Fruit fly (Drosophila melanogaster) whole organism, embryonic: ENCODE data around the gene Rbcn-3B.

Source experiments
- Aef1 ChIP-seq: fragments of 200-800 bp; sonication (Bioruptor generic); IDR thresholded peaks from 3 replicates; pipeline ENCODE4 v1.3.6; 2022; ENCODE audit warnings: missing biosample characterization, missing genetic modification characterization
- CG10321 ChIP-seq: fragments of 200-800 bp; sonication (Bioruptor generic); IDR thresholded peaks from 2 replicates; pipeline ENCODE4 v1.3.6; 2022; ENCODE audit warnings: missing biosample characterization, missing genetic modification characterization
- CG10366 ChIP-seq: fragments of 200-800 bp; sonication (Bioruptor generic); IDR thresholded peaks from 2 replicates; pipeline ENCODE4 v1.3.6; 2022; ENCODE audit warnings: missing biosample characterization, missing genetic modification characterization
- CG10431 ChIP-seq: fragments of 200-800 bp; sonication (Bioruptor generic); optimal IDR thresholded peaks from 3 replicates; lab custom pipeline; 2018; ENCODE audit warnings: missing biosample characterization, mild to moderate bottlenecking, missing genetic modification characterization
- CG10565 ChIP-seq: fragments of 200-800 bp; sonication (Bioruptor generic); optimal IDR thresholded peaks from 3 replicates; lab custom pipeline; 2016; ENCODE audit warnings: missing biosample characterization, mild to moderate bottlenecking, missing genetic modification characterization
- CG12155 ChIP-seq: fragments of 200-800 bp; sonication (Bioruptor generic); optimal IDR thresholded peaks from 3 replicates; lab custom pipeline; 2016; ENCODE audit warnings: missing biosample characterization, missing genetic modification characterization
- CG12659 ChIP-seq: fragments of 200-800 bp; sonication (Bioruptor generic); optimal IDR thresholded peaks from 3 replicates; lab custom pipeline; 2017; ENCODE audit warnings: mild to moderate bottlenecking, missing biosample characterization, missing genetic modification reagents, missing genetic modification characterization
- CG13123 ChIP-seq: fragments of 200-800 bp; sonication (Bioruptor generic); optimal IDR thresholded peaks from 2 replicates; lab custom pipeline; 2016; ENCODE audit warnings: missing biosample characterization, missing genetic modification characterization
- CG17186 ChIP-seq: fragments of 200-800 bp; sonication (Bioruptor generic); optimal IDR thresholded peaks from 3 replicates; lab custom pipeline; 2017; ENCODE audit warnings: missing biosample characterization, missing genetic modification reagents, missing genetic modification characterization
- CG17385 ChIP-seq: fragments of 200-800 bp; sonication (Bioruptor generic); optimal IDR thresholded peaks from 3 replicates; lab custom pipeline; 2018; ENCODE audit warnings: missing biosample characterization, mild to moderate bottlenecking, missing genetic modification characterization
- CG18476 ChIP-seq: fragments of 200-800 bp; sonication (Bioruptor generic); optimal IDR thresholded peaks from 2 replicates; lab custom pipeline; 2016; ENCODE audit warnings: missing biosample characterization, mild to moderate bottlenecking, missing genetic modification characterization
- CG18619 ChIP-seq: fragments of 200-800 bp; sonication (Bioruptor generic); optimal IDR thresholded peaks from 3 replicates; lab custom pipeline; 2017; ENCODE audit warnings: missing biosample characterization, mild to moderate bottlenecking, missing genetic modification characterization
- CG2129 ChIP-seq: fragments of 200-800 bp; sonication (Bioruptor generic); IDR thresholded peaks from 2 replicates; pipeline ENCODE4 v1.3.6; 2022; ENCODE audit warnings: missing biosample characterization, missing genetic modification characterization; ENCODE audit not compliant: partially characterized antibody
- CG31365 ChIP-seq: fragments of 200-800 bp; sonication (Bioruptor generic); optimal IDR thresholded peaks from 2 replicates; lab custom pipeline; 2018; ENCODE audit warnings: missing biosample characterization, mild to moderate bottlenecking, missing genetic modification characterization
- CG3163 ChIP-seq: fragments of 200-800 bp; sonication (Bioruptor generic); optimal IDR thresholded peaks from 3 replicates; lab custom pipeline; 2016; ENCODE audit warnings: missing biosample characterization, missing genetic modification characterization
- CG34422 ChIP-seq: fragments of 200-800 bp; sonication (Bioruptor generic); IDR thresholded peaks from 3 replicates; pipeline ENCODE4 v1.3.6; 2022; ENCODE audit warnings: missing biosample characterization, missing genetic modification characterization
- CG3726 ChIP-seq: fragments of 200-800 bp; sonication (Bioruptor generic); IDR thresholded peaks from 3 replicates; pipeline ENCODE4, ENCODE4 v1.3.6; 2022; ENCODE audit warnings: missing biosample characterization, missing genetic modification characterization
- CG4820 ChIP-seq: fragments of 200-800 bp; sonication (Bioruptor generic); optimal IDR thresholded peaks from 3 replicates; lab custom pipeline; 2016; ENCODE audit warnings: missing biosample characterization, missing genetic modification characterization
- CG5180 ChIP-seq: fragments of 200-800 bp; sonication (Bioruptor generic); optimal IDR thresholded peaks from 3 replicates; lab custom pipeline; 2017; ENCODE audit warnings: missing biosample characterization, missing genetic modification characterization, mild to moderate bottlenecking, moderate library complexity, missing genetic modification reagents
- CG6254 ChIP-seq: fragments of 200-800 bp; sonication (Bioruptor generic); optimal IDR thresholded peaks from 3 replicates; lab custom pipeline; 2017; ENCODE audit warnings: mild to moderate bottlenecking, missing biosample characterization, missing genetic modification reagents, missing genetic modification characterization
- CG6765 ChIP-seq: fragments of 200-800 bp; sonication (Bioruptor generic); optimal IDR thresholded peaks from 3 replicates; lab custom pipeline; 2017; ENCODE audit warnings: missing biosample characterization, mild to moderate bottlenecking, missing genetic modification characterization
- CG7372 ChIP-seq: fragments of 200-800 bp; sonication (Bioruptor generic); IDR thresholded peaks from 2 replicates; pipeline ENCODE4 v1.3.6; 2022; ENCODE audit warnings: missing biosample characterization, missing genetic modification characterization
- CG9932 ChIP-seq: fragments of 200-800 bp; sonication (Bioruptor generic); IDR thresholded peaks from 2 replicates; pipeline ENCODE4 v1.3.6; 2022; ENCODE audit warnings: missing biosample characterization, missing genetic modification characterization
- CrebB ChIP-seq: fragments of 200-800 bp; sonication (Bioruptor generic); optimal IDR thresholded peaks from 3 replicates; lab custom pipeline; 2018; ENCODE audit warnings: missing biosample characterization, mild to moderate bottlenecking, missing genetic modification characterization
- Dref ChIP-seq: fragments of 200-800 bp; sonication (Bioruptor generic); IDR thresholded peaks from 2 replicates; pipeline ENCODE4 v1.3.6; 2022; ENCODE audit warnings: missing biosample characterization, missing genetic modification characterization
- E2f1 ChIP-seq: fragments of 200-800 bp; sonication (Bioruptor generic); IDR thresholded peaks from 2 replicates; pipeline ENCODE4 v1.3.6; 2022; ENCODE audit warnings: missing biosample characterization, missing genetic modification characterization
- Ets65A ChIP-seq: fragments of 200-800 bp; sonication (Bioruptor generic); peaks from one replicate; lab custom pipeline; 2016; ENCODE audit warnings: missing biosample characterization, missing genetic modification characterization
- HLH4C ChIP-seq: fragments of 200-800 bp; sonication (Bioruptor generic); IDR thresholded peaks from 3 replicates; pipeline ENCODE4 v1.3.6; 2022; ENCODE audit warnings: missing biosample characterization, missing genetic modification characterization; ENCODE audit not compliant: partially characterized antibody
- Lhr ChIP-seq: fragments of 200-800 bp; sonication (Bioruptor generic); optimal IDR thresholded peaks from 3 replicates; lab custom pipeline; 2017; ENCODE audit warnings: mild to moderate bottlenecking, missing biosample characterization, missing genetic modification reagents, missing genetic modification characterization
- Mad ChIP-seq: fragments of 200-800 bp; sonication (Bioruptor generic); optimal IDR thresholded peaks from 2 replicates; lab custom pipeline; 2016; ENCODE audit warnings: missing biosample characterization, missing genetic modification characterization
- Mes4 ChIP-seq: fragments of 200-800 bp; sonication (Bioruptor generic); optimal IDR thresholded peaks from 2 replicates; lab custom pipeline; 2016; ENCODE audit warnings: missing biosample characterization, missing genetic modification characterization
- NC2β ChIP-seq: fragments of 200-800 bp; sonication (Bioruptor generic); optimal IDR thresholded peaks from 2 replicates; lab custom pipeline; 2016; ENCODE audit warnings: missing biosample characterization, missing genetic modification characterization
- NK7.1 ChIP-seq: fragments of 200-800 bp; sonication (Bioruptor generic); optimal IDR thresholded peaks from 3 replicates; lab custom pipeline; 2016; ENCODE audit warnings: missing biosample characterization, missing genetic modification characterization
- Side ChIP-seq: fragments of 200-800 bp; sonication (Bioruptor generic); optimal IDR thresholded peaks from 2 replicates; lab custom pipeline; 2016; ENCODE audit warnings: missing biosample characterization, missing genetic modification characterization
- Sox100B ChIP-seq: fragments of 200-800 bp; sonication (Bioruptor generic); optimal IDR thresholded peaks from 3 replicates; lab custom pipeline; 2018; ENCODE audit warnings: missing biosample characterization, mild to moderate bottlenecking, missing genetic modification characterization
- Xrp1 ChIP-seq: fragments of 200-800 bp; sonication (Bioruptor generic); IDR thresholded peaks from 2 replicates; pipeline ENCODE4 v1.3.6; 2022; ENCODE audit warnings: missing biosample characterization, missing genetic modification characterization
- aop ChIP-seq: fragments of 200-800 bp; sonication (Bioruptor generic); IDR thresholded peaks from 2 replicates; pipeline ENCODE4 v1.3.6; 2022; ENCODE audit warnings: missing biosample characterization, missing genetic modification characterization
- ase ChIP-seq: fragments of 200-800 bp; sonication (Bioruptor generic); IDR thresholded peaks from 3 replicates; pipeline ENCODE4 v1.3.6; 2022; ENCODE audit warnings: missing biosample characterization, missing genetic modification characterization
- bsh ChIP-seq, 2 experiments: fragments of 200-800 bp; sonication (Bioruptor generic); optimal IDR thresholded peaks; 2 replicates each; lab custom pipeline; 2017 to 2018; ENCODE audit warnings: mild to moderate bottlenecking in 2 of 2, missing biosample characterization in 2 of 2, missing genetic modification characterization in 2 of 2, moderate library complexity in 1 of 2
- crp ChIP-seq, 2 experiments: fragments of 200-800 bp; sonication (Bioruptor generic); optimal IDR thresholded peaks; 2 replicates in 1 of 2; 3 replicates in 1 of 2; lab custom pipeline; 2017; ENCODE audit warnings: missing biosample characterization in 2 of 2, missing genetic modification characterization in 2 of 2, mild to moderate bottlenecking in 1 of 2, moderate library complexity in 1 of 2
- gcm2 ChIP-seq: fragments of 200-800 bp; sonication (Bioruptor generic); optimal IDR thresholded peaks from 2 replicates; lab custom pipeline; 2016; ENCODE audit warnings: missing biosample characterization, missing genetic modification characterization
- gfzf ChIP-seq: fragments of 200-800 bp; sonication (Bioruptor generic); optimal IDR thresholded peaks from 2 replicates; lab custom pipeline; 2016; ENCODE audit warnings: missing biosample characterization, mild to moderate bottlenecking, missing genetic modification characterization, moderate library complexity
- ham ChIP-seq: fragments of 200-800 bp; sonication (Bioruptor generic); IDR thresholded peaks from 2 replicates; pipeline ENCODE4 v1.3.6; 2022; ENCODE audit warnings: missing biosample characterization, missing genetic modification characterization
- her ChIP-seq: fragments of 200-800 bp; sonication (Bioruptor generic); optimal IDR thresholded peaks from 2 replicates; lab custom pipeline; 2016; ENCODE audit warnings: missing biosample characterization, missing genetic modification characterization
- kni ChIP-seq: fragments of 200-800 bp; sonication (Bioruptor generic); optimal IDR thresholded peaks from 3 replicates; lab custom pipeline; 2017; ENCODE audit warnings: mild to moderate bottlenecking, missing biosample characterization, missing genetic modification reagents, missing genetic modification characterization
- lbe ChIP-seq: fragments of 200-800 bp; sonication (Bioruptor generic); optimal IDR thresholded peaks from 2 replicates; lab custom pipeline; 2016; ENCODE audit warnings: missing biosample characterization, mild to moderate bottlenecking, missing genetic modification characterization
- pnt ChIP-seq: fragments of 200-800 bp; sonication (Bioruptor generic); optimal IDR thresholded peaks from 3 replicates; lab custom pipeline; 2016; ENCODE audit warnings: missing biosample characterization, missing genetic modification characterization
- slp2 ChIP-seq: fragments of 200-800 bp; sonication (Bioruptor generic); optimal IDR thresholded peaks from 2 replicates; lab custom pipeline; 2016; ENCODE audit warnings: missing biosample characterization, missing genetic modification characterization
- wdn ChIP-seq: fragments of 200-800 bp; sonication (Bioruptor generic); IDR thresholded peaks from 2 replicates; pipeline ENCODE4 v1.3.6; 2022; ENCODE audit warnings: missing biosample characterization, missing genetic modification characterization
- zfh1 ChIP-seq: fragments of 200-800 bp; sonication (Bioruptor generic); IDR thresholded peaks from 3 replicates; pipeline ENCODE4 v1.3.6; 2022; ENCODE audit warnings: missing biosample characterization, missing genetic modification characterization

Rbcn-3B gene

dm6 chrX:1947178-1947872 is 38.6 kb downstream of the Rbcn-3B start (continued):
- TF ChIP-seq Ets65A (GFP tag; lab: Kevin White, UChicago) (peak; percentile 98), wdn (GFP tag; lab: Robert Waterston, UW) (peak; percentile 73), Dref (GFP tag; lab: Robert Waterston, UW) (0 out of 2 replicates have a peak, but pooled peaks have one; percentile 14), CG17186 (GFP tag; lab: Kevin White, UChicago) (peak; percentile 94), CG6765 (GFP tag; lab: Kevin White, UChicago) (peak; percentile 64), CG2129 (no peak), Mad (GFP tag; lab: Kevin White, UChicago) (peak; percentile 96), CG10431 (GFP tag; lab: Kevin White, UChicago) (peak; percentile 97), NC2β (peak; percentile 97), CG3726 (GFP tag; lab: Robert Waterston, UW) (peak; percentile 95), CG12659 (GFP tag; lab: Kevin White, UChicago) (peak; percentile 96), gcm2 (peak; percentile 94), CG17385 (GFP tag; lab: Kevin White, UChicago) (peak; percentile 93), gfzf (GFP tag; lab: Kevin White, UChicago) (peak; percentile 12), lbe (peak; percentile 94), CG6254 (GFP tag; lab: Kevin White, UChicago) (peak; percentile 97), CG10565 (peak; percentile 88), Sox100B (peak; percentile 97), CG10366 (peak; percentile 95), slp2 (GFP tag; lab: Kevin White, UChicago) (peak; percentile 95), CG10321 (GFP tag; lab: Robert Waterston, UW) (peak; percentile 68), CG18619 (GFP tag; lab: Kevin White, UChicago) (peak; percentile 93), CG18476 (GFP tag; lab: Kevin White, UChicago) (peak; percentile 93), bsh (GFP tag; optimal IDR thresholded peaks at IDR 0.05; lab: Kevin White, UChicago) (peak; percentile 97 to 99), Mes4 (GFP tag; lab: Kevin White, UChicago) (peak; percentile 96), CG9932 (GFP tag; lab: Robert Waterston, UW) (peak; percentile 59), Lhr (GFP tag; lab: Kevin White, UChicago) (peak; percentile 96), pnt (GFP tag; lab: Kevin White, UChicago) (peak; percentile 95), HLH4C (GFP tag; lab: Robert Waterston, UW) (no peak), CrebB (tag; lab: Kevin White, UChicago) (peak; percentile 93), zfh1 (GFP tag; lab: Robert Waterston, UW) (peak; percentile 99), CG7372 (GFP tag; lab: Robert Waterston, UW) (peak; percentile 88), kni (GFP tag; lab: Kevin White, UChicago) (peak; percentile 95), aop (peak; percentile 93), CG13123 (GFP tag; lab: Kevin White, UChicago) (peak; percentile 84), ham (GFP tag; lab: Robert Waterston, UW) (peak; percentile 63; the same call in 1 of the 2 replicates), her (GFP tag; lab: Kevin White, UChicago) (peak; percentile 89), E2f1 (GFP tag; lab: Robert Waterston, UW) (peak; percentile 93), Xrp1 (GFP tag; lab: Robert Waterston, UW) (peak; percentile 99), ase (GFP tag; lab: Robert Waterston, UW) (peak; percentile 95), CG31365 (peak; percentile 89), CG3163 (GFP tag; lab: Kevin White, UChicago) (no peak), Aef1 (GFP tag; lab: Robert Waterston, UW) (peak; percentile 85), CG4820 (GFP tag; lab: Kevin White, UChicago) (peak; percentile 96), NK7.1 (peak; percentile 88), crp (GFP tag; optimal IDR thresholded peaks at IDR 0.05; lab: Kevin White, UChicago) (peak; percentile 12 to 72), CG34422 (GFP tag; lab: Robert Waterston, UW) (peak; percentile 94), CG12155 (peak; percentile 87), CG5180 (GFP tag; lab: Kevin White, UChicago) (peak; percentile 87), Side (GFP tag; lab: Kevin White, UChicago) (peak; percentile 95)
